Fruit fly (Drosophila melanogaster) whole organism, wandering third instar larva: ENCODE data around the gene CG13306.

Experiments used
- Abd-B ChIP-seq: fragments of >200 bp; optimal IDR thresholded peaks from 2 replicates; lab custom pipeline; 2017; ENCODE audit warnings: missing biosample characterization, missing genetic modification characterization
- CG32264 ChIP-seq: fragments of 200-800 bp; sonication (Bioruptor generic); optimal IDR thresholded peaks from 2 replicates; lab custom pipeline; 2016; ENCODE audit warnings: missing biosample characterization, missing genetic modification characterization
- CG9705 ChIP-seq: fragments of 200-800 bp; sonication (Bioruptor generic); optimal IDR thresholded peaks from 2 replicates; lab custom pipeline; 2018; ENCODE audit warnings: missing biosample characterization, mild to moderate bottlenecking, missing genetic modification characterization
- Dfd ChIP-seq: fragments of >200 bp; optimal IDR thresholded peaks from 2 replicates; lab custom pipeline; 2017; ENCODE audit warnings: missing biosample characterization, missing genetic modification characterization
- Dif ChIP-seq: fragments of 200-275, 200-300 bp; sonication (Bioruptor generic); optimal IDR thresholded peaks from 2 replicates; lab custom pipeline; 2018; ENCODE audit warnings: missing biosample characterization, missing genetic modification characterization; ENCODE audit not compliant: partially characterized antibody
- GATAd ChIP-seq: sonication (Bioruptor generic); optimal IDR thresholded peaks from 2 replicates; lab custom pipeline; 2016; ENCODE audit warnings: missing biosample characterization, missing genetic modification characterization
- HLH106 ChIP-seq: fragments of 200-800 bp; optimal IDR thresholded peaks from 3 replicates; lab custom pipeline; 2019; ENCODE audit warnings: missing biosample characterization, mild to moderate bottlenecking, missing genetic modification characterization, moderate library complexity
- Hnf4 ChIP-seq: fragments of 200-800 bp; sonication (Bioruptor generic); optimal IDR thresholded peaks from 2 replicates; lab custom pipeline; 2016; ENCODE audit warnings: missing biosample characterization, mild to moderate bottlenecking, missing genetic modification characterization
- Hr83 ChIP-seq: fragments of 200-300 bp; sonication (Bioruptor generic); optimal IDR thresholded peaks from 2 replicates; lab custom pipeline; 2016; ENCODE audit warnings: missing biosample characterization, mild to moderate bottlenecking, missing genetic modification characterization, moderate library complexity; ENCODE audit not compliant: poor library complexity, severe bottlenecking
- Jra ChIP-seq: sonication (Bioruptor generic); optimal IDR thresholded peaks from 2 replicates; lab custom pipeline; 2016; ENCODE audit warnings: missing biosample characterization, missing genetic modification characterization
- Mio ChIP-seq: sonication (Bioruptor generic); optimal IDR thresholded peaks from 2 replicates; lab custom pipeline; 2016; ENCODE audit warnings: missing biosample characterization, missing genetic modification characterization
- N ChIP-seq: fragments of >200 bp; optimal IDR thresholded peaks from 2 replicates; lab custom pipeline; 2018; ENCODE audit warnings: missing biosample characterization, missing external identifiers, missing genetic modification characterization
- OdsH ChIP-seq: fragments of 200-800 bp; sonication (Bioruptor generic); optimal IDR thresholded peaks from 2 replicates; lab custom pipeline; 2016; ENCODE audit warnings: missing biosample characterization, mild to moderate bottlenecking, missing genetic modification characterization
- Rel ChIP-seq, 2 experiments: fragments of 200-800 bp; sonication (Bioruptor generic) in 1 of 2; optimal IDR thresholded peaks; 2 replicates in 1 of 2; 3 replicates in 1 of 2; lab custom pipeline; 2016 to 2019; ENCODE audit warnings: mild to moderate bottlenecking in 2 of 2, missing biosample characterization in 2 of 2, missing genetic modification characterization in 2 of 2, moderate library complexity in 1 of 2
- Sp1 ChIP-seq: fragments of 200-800 bp; sonication (Bioruptor generic); optimal IDR thresholded peaks from 3 replicates; lab custom pipeline; 2019; ENCODE audit warnings: missing biosample characterization, mild to moderate bottlenecking, missing genetic modification characterization, moderate library complexity
- Vsx2 ChIP-seq: fragments of 200-300, 225-300 bp; sonication (Bioruptor generic); optimal IDR thresholded peaks from 2 replicates; lab custom pipeline; 2018; ENCODE audit warnings: missing biosample characterization, missing genetic modification characterization; ENCODE audit not compliant: partially characterized antibody
- br ChIP-seq: fragments of 200-800 bp; sonication (Bioruptor generic); optimal IDR thresholded peaks from 2 replicates; lab custom pipeline; 2016; ENCODE audit warnings: missing biosample characterization, missing genetic modification characterization
- brk ChIP-seq: fragments of 200-800 bp; sonication (Bioruptor generic); optimal IDR thresholded peaks from 2 replicates; lab custom pipeline; 2016; ENCODE audit warnings: missing biosample characterization, mild to moderate bottlenecking, missing genetic modification characterization
- dl ChIP-seq, 2 experiments: fragments of 175-275, 200-275 bp in 1 of 2; fragments of 200-275 bp in 1 of 2; sonication (Bioruptor generic); optimal IDR thresholded peaks; lab custom pipeline; 2018; ENCODE audit warnings: mild to moderate bottlenecking in 2 of 2, missing biosample characterization in 2 of 2, missing genetic modification characterization in 2 of 2, moderate library complexity in 2 of 2; ENCODE audit not compliant: partially characterized antibody in 2 of 2, insufficient read depth in 1 of 2
- dmrt93B ChIP-seq: fragments of 200-800 bp; sonication (Bioruptor generic); optimal IDR thresholded peaks from 2 replicates; lab custom pipeline; 2018; ENCODE audit warnings: missing biosample characterization, mild to moderate bottlenecking, missing genetic modification characterization
- dsf ChIP-seq: sonication (Bioruptor generic); optimal IDR thresholded peaks from 2 replicates; lab custom pipeline; 2016; ENCODE audit warnings: missing biosample characterization, missing genetic modification characterization, borderline replicate concordance
- ey ChIP-seq: fragments of 200-800 bp; sonication (Bioruptor generic); optimal IDR thresholded peaks from 2 replicates; lab custom pipeline; 2016; ENCODE audit warnings: missing biosample characterization, missing genetic modification characterization
- foxo ChIP-seq, 2 experiments: fragments of 200-800 bp; sonication (Bioruptor generic); optimal IDR thresholded peaks; 2 replicates in 1 of 2; 3 replicates in 1 of 2; lab custom pipeline; 2016 to 2017; ENCODE audit warnings: missing biosample characterization in 2 of 2, missing genetic modification characterization in 2 of 2
- h ChIP-seq: fragments of 200-800 bp; sonication (Bioruptor generic); optimal IDR thresholded peaks from 3 replicates; lab custom pipeline; 2016; ENCODE audit warnings: missing biosample characterization, mild to moderate bottlenecking, missing genetic modification characterization
- jim ChIP-seq: fragments of 175-275, 200-325 bp; sonication (Bioruptor generic); optimal IDR thresholded peaks from 2 replicates; lab custom pipeline; 2016; ENCODE audit warnings: missing biosample characterization, mild to moderate bottlenecking, missing genetic modification characterization
- lola ChIP-seq: fragments of >200 bp; optimal IDR thresholded peaks from 2 replicates; lab custom pipeline; 2017; ENCODE audit warnings: missing biosample characterization, missing genetic modification characterization
- pan ChIP-seq: fragments of >200 bp; optimal IDR thresholded peaks from 2 replicates; lab custom pipeline; 2017
- psq ChIP-seq: fragments of 200-800 bp; sonication (Bioruptor generic); optimal IDR thresholded peaks from 3 replicates; lab custom pipeline; 2017; ENCODE audit warnings: missing biosample characterization, mild to moderate bottlenecking, missing genetic modification characterization, moderate library complexity
- rgr ChIP-seq: fragments of 200-800 bp; sonication (Bioruptor generic); optimal IDR thresholded peaks from 3 replicates; lab custom pipeline; 2016; ENCODE audit warnings: missing biosample characterization, mild to moderate bottlenecking, missing genetic modification characterization
- sv ChIP-seq: fragments of 200-800 bp; sonication (Bioruptor generic); optimal IDR thresholded peaks from 3 replicates; lab custom pipeline; 2016; ENCODE audit warnings: missing biosample characterization, missing genetic modification characterization
- tai ChIP-seq: sonication (Bioruptor generic); optimal IDR thresholded peaks from 2 replicates; lab custom pipeline; 2016; ENCODE audit warnings: missing biosample characterization, missing genetic modification characterization
- usp ChIP-seq: fragments of >200 bp; optimal IDR thresholded peaks from 2 replicates; lab custom pipeline; 2017; ENCODE audit warnings: missing biosample characterization, missing genetic modification characterization
- woc ChIP-seq: sonication (Bioruptor generic); optimal IDR thresholded peaks from 2 replicates; lab custom pipeline; 2016; ENCODE audit warnings: missing biosample characterization, mild to moderate bottlenecking, missing genetic modification characterization

Gene CG13306

DNA sequence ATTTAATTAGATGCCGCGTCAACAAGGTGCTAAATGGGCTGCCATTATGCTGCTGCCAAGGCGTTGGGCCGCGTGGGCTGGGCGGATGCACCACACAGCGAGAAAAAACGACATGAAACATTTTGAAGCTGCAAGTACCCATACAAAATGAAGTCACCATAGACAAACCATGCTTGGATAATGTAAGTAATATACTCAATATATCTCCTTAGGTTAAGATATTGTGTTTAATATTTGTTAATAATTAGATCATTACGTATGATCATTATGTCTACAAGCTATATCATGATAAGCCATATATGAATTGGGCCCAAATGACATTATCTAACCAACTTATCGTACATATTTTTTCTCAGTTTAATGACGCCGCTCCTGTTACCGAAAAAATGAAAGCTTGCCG lies 33.5 kb downstream of the CG13306 start (continued):
- TF ChIP-seq CG9705 (GFP tag; lab: Kevin White, UChicago) (no peak), rgr (GFP tag; lab: Kevin White, UChicago) (peak; percentile 44), Abd-B (GFP tag; lab: Kevin White, UChicago) (no peak), Sp1 (peak; percentile 64), woc (peak; percentile 18), brk (no peak), Jra (GFP tag; lab: Kevin White, UChicago) (no peak), GATAd (GFP tag; lab: Kevin White, UChicago) (no peak), dmrt93B (GFP tag; lab: Kevin White, UChicago) (peak; percentile 23)

DNA sequence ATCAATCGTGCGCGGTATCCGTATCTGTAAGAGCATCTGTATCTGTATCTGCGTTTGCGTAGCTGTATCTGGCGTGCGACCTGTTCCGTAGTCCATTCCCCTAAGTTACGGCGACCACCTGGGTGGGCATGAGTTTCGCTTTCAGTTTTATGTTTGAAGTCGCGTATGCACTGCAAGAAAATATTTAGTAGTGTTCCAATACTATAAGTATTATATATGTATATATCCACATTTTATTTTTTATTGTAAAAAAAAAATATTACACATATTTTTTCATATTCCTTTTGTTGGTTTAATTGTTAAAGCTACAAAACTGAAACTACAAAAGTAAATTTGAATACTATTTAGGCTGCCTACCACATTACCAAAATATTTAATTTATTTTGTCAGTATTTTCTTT lies 36.6 kb downstream of the CG13306 start:
- TF ChIP-seq brk (no peak), usp (GFP tag; lab: Kevin White, UChicago) (no peak), dl (GFP tag; optimal IDR thresholded peaks at IDR 0.05; lab: Kevin White, UChicago; ENCODE audit: insufficient read depth in 1 of 2, partially characterized antibody in 2 of 2) (no peak), psq (peak; percentile 35), HLH106 (peak; percentile 9), Rel (GFP tag; optimal IDR thresholded peaks at IDR 0.05; lab: Kevin White, UChicago) (no peak), Rel (tag; optimal IDR thresholded peaks at IDR 0.05; lab: Kevin White, UChicago) (no peak), jim (no peak), pan (lab: Kevin White, UChicago) (no peak), Vsx2 (no peak), Dfd (GFP tag; lab: Kevin White, UChicago) (no peak), Sp1 (peak; percentile 26), foxo (GFP tag; optimal IDR thresholded peaks at IDR 0.05; lab: Kevin White, UChicago) (peak in 1 of 2 experiments; percentile 24), Mio (no peak)
- TF ChIP-seq, all 38 proteins: peak for 4

DNA sequence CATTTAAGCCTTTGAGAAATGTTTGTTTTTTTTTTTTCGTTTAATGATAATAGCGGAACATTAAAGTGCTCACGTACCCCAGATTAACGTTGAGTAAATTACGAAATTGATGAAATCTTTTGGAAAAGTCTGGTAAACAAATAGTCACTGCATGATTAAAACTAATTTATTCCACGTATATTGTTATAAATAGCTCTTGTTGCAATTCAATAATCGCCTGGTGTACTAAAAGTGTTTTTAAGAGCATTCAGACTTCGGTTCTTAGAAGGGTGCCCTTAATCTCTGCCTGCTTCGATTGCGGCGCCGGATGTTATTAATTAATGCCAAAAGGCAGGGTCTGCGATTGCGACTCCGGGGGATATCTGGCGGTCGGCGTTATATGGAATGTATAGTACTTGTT lies 40.7 kb downstream of the CG13306 start:
- TF ChIP-seq pan (lab: Kevin White, UChicago) (no peak), N (no peak), dsf (GFP tag; lab: Kevin White, UChicago) (no peak), dl (GFP tag; optimal IDR thresholded peaks at IDR 0.05; lab: Kevin White, UChicago; ENCODE audit: insufficient read depth in 1 of 2, partially characterized antibody in 2 of 2) (no peak), Dif (GFP tag; lab: Kevin White, UChicago) (no peak), br (GFP tag; lab: Kevin White, UChicago) (no peak), Mio (no peak), jim (no peak), tai (GFP tag; lab: Kevin White, UChicago) (no peak), sv (GFP tag; lab: Kevin White, UChicago) (no peak), GATAd (GFP tag; lab: Kevin White, UChicago) (no peak), Hnf4 (GFP tag; lab: Kevin White, UChicago) (no peak), woc (no peak), lola (GFP tag; lab: Kevin White, UChicago) (no peak), Sp1 (no peak), foxo (GFP tag; optimal IDR thresholded peaks at IDR 0.05; lab: Kevin White, UChicago) (peak in 1 of 2 experiments; percentile 11), Dfd (GFP tag; lab: Kevin White, UChicago) (no peak), Rel (GFP tag; optimal IDR thresholded peaks at IDR 0.05; lab: Kevin White, UChicago) (no peak), Rel (tag; optimal IDR thresholded peaks at IDR 0.05; lab: Kevin White, UChicago) (no peak), Hr83 (GFP tag; lab: Kevin White, UChicago) (no peak), dmrt93B (GFP tag; lab: Kevin White, UChicago) (no peak), CG9705 (GFP tag; lab: Kevin White, UChicago) (no peak), OdsH (GFP tag; lab: Kevin White, UChicago) (no peak), Vsx2 (no peak), brk (no peak), HLH106 (no peak), rgr (GFP tag; lab: Kevin White, UChicago) (peak; percentile 11), h (peak; percentile 2), ey (GFP tag; lab: Kevin White, UChicago) (peak; percentile 9), psq (no peak), Jra (GFP tag; lab: Kevin White, UChicago) (no peak)

DNA sequence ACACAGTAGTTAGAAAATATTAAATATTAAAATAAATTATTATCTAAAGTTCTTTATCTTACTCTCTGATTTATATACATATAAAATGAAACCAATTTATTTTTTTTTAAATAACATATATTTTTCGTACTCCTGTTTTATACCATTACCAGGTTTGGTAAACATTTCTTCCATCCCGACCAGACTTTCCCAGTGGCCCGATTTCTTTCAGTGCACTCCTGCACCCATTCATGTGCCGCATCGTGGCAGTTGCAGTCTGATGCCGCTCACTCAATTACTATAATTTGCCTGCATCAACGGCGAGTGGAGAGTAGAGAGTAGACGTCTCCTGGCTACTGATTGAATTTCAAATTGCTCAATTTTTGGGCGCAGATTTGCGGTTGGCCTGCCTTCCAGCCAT lies 41.7 kb downstream of the CG13306 start:
- peak; percentile 11 for TF ChIP-seq rgr (GFP tag; lab: Kevin White, UChicago)
- TF ChIP-seq CG32264: no peak
- peak; percentile 15 for TF ChIP-seq psq
- peak; percentile 26 for TF ChIP-seq HLH106
- TF ChIP-seq Sp1: peak; percentile 34
- peak in 1 of 2 experiments; percentile 19 for TF ChIP-seq foxo (GFP tag; optimal IDR thresholded peaks at IDR 0.05; lab: Kevin White, UChicago)
- no peak for TF ChIP-seq woc
